Fruit fly (Drosophila melanogaster): ENCODE data around the gene Vps53.

DNA sequence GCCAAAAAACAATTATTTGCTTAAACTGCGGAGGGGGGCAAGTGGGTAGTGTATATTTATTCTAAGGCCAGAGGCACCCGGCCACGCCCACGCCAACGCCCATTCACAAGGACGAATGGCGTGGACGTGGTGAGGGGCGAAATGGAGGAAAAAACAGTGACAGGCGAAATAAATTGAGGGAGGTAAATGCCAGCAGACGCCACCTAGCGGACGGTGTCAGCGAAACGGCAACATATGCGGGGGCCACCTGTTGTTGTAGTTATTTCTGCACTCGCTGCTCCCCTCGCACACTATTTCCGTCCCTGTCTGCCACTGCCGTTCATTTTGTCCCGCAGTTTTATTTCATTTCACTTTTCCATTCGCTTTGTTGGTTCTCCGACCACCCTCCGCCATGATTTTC, 32.1 kb upstream of the Vps53 start:
- TF ChIP-seq HLH106 (tag; optimal IDR thresholded peaks at IDR 0.05), result no peak
- no peak for TF ChIP-seq sv (GFP tag; optimal IDR thresholded peaks at IDR 0.05)
- no peak for TF ChIP-seq Myc (optimal IDR thresholded peaks at IDR 0.05)
- no peak for TF ChIP-seq pan (optimal IDR thresholded peaks at IDR 0.05)
- no peak for TF ChIP-seq OdsH (GFP tag; optimal IDR thresholded peaks at IDR 0.05)
- no peak for TF ChIP-seq usp (GFP tag; optimal IDR thresholded peaks at IDR 0.05)
- TF ChIP-seq Mio (GFP tag; optimal IDR thresholded peaks at IDR 0.05), result no peak
- TF ChIP-seq dmrt93B (GFP tag; optimal IDR thresholded peaks at IDR 0.05), result no peak
- TF ChIP-seq lola (GFP tag; optimal IDR thresholded peaks at IDR 0.05), result no peak
- no peak for TF ChIP-seq dl (GFP tag; optimal IDR thresholded peaks at IDR 0.05; ENCODE audit: insufficient read depth in 1 of 2, partially characterized antibody in 2 of 2)
- TF ChIP-seq br (GFP tag; optimal IDR thresholded peaks at IDR 0.05), result no peak
